Worm (Caenorhabditis elegans) whole organism, L4/young adult: ENCODE results near the gene unc-42.

Experiments
- W03F9.2 ChIP-seq: fragments of 150-350 bp; optimal IDR thresholded peaks from 2 replicates; lab custom pipeline; 2014; ENCODE audit warnings: missing biosample characterization, missing genetic modification characterization
- dao-5 ChIP-seq: sonication (generic microtip); optimal IDR thresholded peaks from 2 replicates; lab custom pipeline; 2016; ENCODE audit warnings: missing genotype, missing genetic modification characterization, moderate library complexity, missing compliant biosample characterization
- him-1 ChIP-seq: sonication (generic microtip); optimal IDR thresholded peaks from 2 replicates; lab custom pipeline; 2016; ENCODE audit warnings: missing genotype, missing genetic modification reagents, missing genetic modification characterization, missing compliant biosample characterization

- TF ChIP-seq him-1 (tag; lab: Kevin White, UChicago) (no peak), W03F9.2 (no peak), dao-5 (tag; lab: Kevin White, UChicago) (no peak)
These were observed 8.5 kb upstream of the unc-42 start, which contains the start of gene smg-4 for ce11 chrV:9777645-9778044.
